Fruit fly (Drosophila melanogaster) Kc167 (cell line): Measurements from ENCODE around the gene CG14891.

Experiments
- Sin3A ChIP-seq: fragments of >200 bp; optimal IDR thresholded peaks from 2 replicates; lab custom pipeline; 2018; ENCODE audit warnings: missing external identifiers
- psq ChIP-seq: fragments of >200 bp; optimal IDR thresholded peaks from 2 replicates; lab custom pipeline; 2017; ENCODE audit warnings: missing external identifiers

dm6 chr3R:16541932-16542331 is 29.4 kb upstream of the CG14891 start:
- TF ChIP-seq Sin3A (lab: Kevin White, UChicago) (no peak), psq (lab: Kevin White, UChicago) (no peak)
